Worm (Caenorhabditis elegans) whole organism, mixed stage, embryonic: ENCODE measurements around the gene T22B2.1.

Experiments used
- M03D4.4 ChIP-seq: sonication (generic microtip); optimal IDR thresholded peaks from 2 replicates; lab custom pipeline; 2017; ENCODE audit warnings: mild to moderate bottlenecking, missing genetic modification characterization, missing compliant biosample characterization
- bed-3 ChIP-seq: fragments of 200-800 bp; sonication (Bioruptor generic); optimal IDR thresholded peaks from 3 replicates; lab custom pipeline; 2018; ENCODE audit warnings: mild to moderate bottlenecking, missing genetic modification characterization, moderate library complexity, missing compliant biosample characterization
- blmp-1 ChIP-seq: fragments of 150-350 bp; optimal IDR thresholded peaks from 2 replicates; lab custom pipeline; 2014; ENCODE audit warnings: missing biosample characterization, missing genetic modification characterization
- ceh-39 ChIP-seq: fragments of 150-350 bp; optimal IDR thresholded peaks from 2 replicates; lab custom pipeline; 2014; ENCODE audit warnings: missing biosample characterization, missing genetic modification characterization
- ceh-43 ChIP-seq: fragments of 200-800 bp; sonication (Bioruptor generic); optimal IDR thresholded peaks from 2 replicates; lab custom pipeline; 2018; ENCODE audit warnings: mild to moderate bottlenecking, missing genetic modification characterization, moderate library complexity, missing compliant biosample characterization
- ceh-83 ChIP-seq: fragments of 200-800 bp; sonication (Bioruptor generic); optimal IDR thresholded peaks from 2 replicates; lab custom pipeline; 2018; ENCODE audit warnings: mild to moderate bottlenecking, missing genetic modification characterization, missing compliant biosample characterization
- ces-1 ChIP-seq: fragments of 150-350 bp; optimal IDR thresholded peaks from 2 replicates; lab custom pipeline; 2014; ENCODE audit warnings: missing biosample characterization, missing genetic modification reagents, missing genetic modification characterization
- cnd-1 ChIP-seq: fragments of 200-800 bp; sonication (Bioruptor generic); optimal IDR thresholded peaks from 2 replicates; lab custom pipeline; 2018; ENCODE audit warnings: mild to moderate bottlenecking, missing genetic modification characterization, missing compliant biosample characterization
- drap-1 ChIP-seq: fragments of 200-800 bp; sonication (Bioruptor generic); optimal IDR thresholded peaks from 3 replicates; lab custom pipeline; 2018; ENCODE audit warnings: mild to moderate bottlenecking, missing genetic modification characterization, missing compliant biosample characterization
- elt-1 ChIP-seq: sonication (generic microtip); optimal IDR thresholded peaks from 2 replicates; lab custom pipeline; 2017; ENCODE audit warnings: missing genetic modification characterization, mild to moderate bottlenecking, missing compliant biosample characterization, antibody characterized with exemption, moderate library complexity, borderline replicate concordance; ENCODE audit not compliant: insufficient read depth
- elt-3 ChIP-seq: fragments of 150-350 bp; optimal IDR thresholded peaks from 2 replicates; lab custom pipeline; 2014; ENCODE audit warnings: missing biosample characterization, missing genetic modification characterization
- flh-1 ChIP-seq: fragments of 200-800 bp; sonication (Bioruptor generic); optimal IDR thresholded peaks from 2 replicates; lab custom pipeline; 2018; ENCODE audit warnings: mild to moderate bottlenecking, missing genetic modification characterization, moderate library complexity, missing compliant biosample characterization
- ham-2 ChIP-seq: fragments of 200-800 bp; sonication (Bioruptor generic); optimal IDR thresholded peaks from 2 replicates; lab custom pipeline; 2018; ENCODE audit warnings: mild to moderate bottlenecking, missing genetic modification characterization, missing compliant biosample characterization
- hlh-1 ChIP-seq: fragments of 150-350 bp; optimal IDR thresholded peaks from 2 replicates; lab custom pipeline; 2014; ENCODE audit warnings: missing biosample characterization, missing genetic modification reagents, missing genetic modification characterization
- lin-13 ChIP-seq: fragments of 150-350 bp; optimal IDR thresholded peaks from 2 replicates; lab custom pipeline; 2014; ENCODE audit warnings: missing biosample characterization, missing genetic modification characterization
- lin-32 ChIP-seq: fragments of 200-800 bp; sonication (Bioruptor generic); optimal IDR thresholded peaks from 2 replicates; lab custom pipeline; 2018; ENCODE audit warnings: mild to moderate bottlenecking, missing genetic modification characterization, missing compliant biosample characterization
- lsy-2 ChIP-seq: fragments of 150-350 bp; optimal IDR thresholded peaks from 2 replicates; lab custom pipeline; 2014; ENCODE audit warnings: missing biosample characterization, missing genetic modification characterization
- mab-5 ChIP-seq: fragments of 150-350 bp; optimal IDR thresholded peaks from 2 replicates; lab custom pipeline; 2014; ENCODE audit warnings: missing biosample characterization, missing genetic modification characterization
- mep-1 ChIP-seq: fragments of 150-350 bp; optimal IDR thresholded peaks from 2 replicates; lab custom pipeline; 2017; ENCODE audit warnings: missing biosample characterization, missing genetic modification reagents, missing genetic modification characterization, inconsistent platforms
- mls-2 ChIP-seq: sonication (generic microtip); optimal IDR thresholded peaks from 2 replicates; lab custom pipeline; 2016; ENCODE audit warnings: mild to moderate bottlenecking, missing genetic modification characterization, moderate library complexity, missing compliant biosample characterization
- nhr-12 ChIP-seq: fragments of 150-350 bp; optimal IDR thresholded peaks from 2 replicates; lab custom pipeline; 2014; ENCODE audit warnings: missing biosample characterization, missing genetic modification characterization
- nhr-2 ChIP-seq: fragments of 150-350 bp; optimal IDR thresholded peaks from 2 replicates; lab custom pipeline; 2014; ENCODE audit warnings: missing biosample characterization, missing genetic modification characterization
- nhr-237 ChIP-seq: fragments of 150-350 bp; optimal IDR thresholded peaks from 2 replicates; lab custom pipeline; 2014; ENCODE audit warnings: missing biosample characterization, missing genetic modification characterization
- nhr-28 ChIP-seq: fragments of 150-350 bp; optimal IDR thresholded peaks from 2 replicates; lab custom pipeline; 2014; ENCODE audit warnings: missing biosample characterization, missing genetic modification characterization
- nhr-76 ChIP-seq: sonication (generic microtip); optimal IDR thresholded peaks from 2 replicates; lab custom pipeline; 2017; ENCODE audit warnings: missing biosample characterization, missing genetic modification characterization
- pha-4 ChIP-seq: fragments of 150-350 bp; optimal IDR thresholded peaks from 2 replicates; lab custom pipeline; 2018; ENCODE audit warnings: missing biosample characterization, missing genetic modification reagents, missing genetic modification characterization
- sem-2 ChIP-seq: fragments of 200-800 bp; sonication (Bioruptor generic); optimal IDR thresholded peaks from 2 replicates; lab custom pipeline; 2018; ENCODE audit warnings: mild to moderate bottlenecking, missing genetic modification characterization, missing compliant biosample characterization
- snpc-4 ChIP-seq: fragments of 150-350 bp; optimal IDR thresholded peaks from 2 replicates; lab custom pipeline; 2014; ENCODE audit warnings: missing biosample characterization, missing genetic modification characterization
- sptf-1 ChIP-seq: sonication (generic microtip); optimal IDR thresholded peaks from 2 replicates; lab custom pipeline; 2017; ENCODE audit warnings: mild to moderate bottlenecking, missing genetic modification characterization, moderate library complexity, missing compliant biosample characterization
- tbx-8 ChIP-seq: fragments of 200-800 bp; sonication (Bioruptor generic); optimal IDR thresholded peaks from 2 replicates; lab custom pipeline; 2018; ENCODE audit warnings: mild to moderate bottlenecking, missing genetic modification characterization, moderate library complexity, missing compliant biosample characterization
- unc-120 ChIP-seq: sonication (generic microtip); optimal IDR thresholded peaks from 2 replicates; lab custom pipeline; 2017; ENCODE audit warnings: missing genetic modification characterization, missing compliant biosample characterization; ENCODE audit not compliant: poor library complexity, severe bottlenecking
- unc-39 ChIP-seq: fragments of 150-350 bp; optimal IDR thresholded peaks from 2 replicates; lab custom pipeline; 2014; ENCODE audit warnings: missing biosample characterization, missing genetic modification characterization
- unc-62 ChIP-seq: fragments of 150-350 bp; optimal IDR thresholded peaks from 2 replicates; lab custom pipeline; 2014; ENCODE audit warnings: missing biosample characterization, missing genetic modification reagents, missing genetic modification characterization
- zip-8 ChIP-seq: fragments of 150-350 bp; optimal IDR thresholded peaks from 2 replicates; lab custom pipeline; 2014; ENCODE audit warnings: missing biosample characterization, missing genetic modification characterization
- ztf-11 ChIP-seq: fragments of 150-350 bp; optimal IDR thresholded peaks from 2 replicates; lab custom pipeline; 2014; ENCODE audit warnings: missing biosample characterization, missing genetic modification characterization

T22B2.1 gene

DNA sequence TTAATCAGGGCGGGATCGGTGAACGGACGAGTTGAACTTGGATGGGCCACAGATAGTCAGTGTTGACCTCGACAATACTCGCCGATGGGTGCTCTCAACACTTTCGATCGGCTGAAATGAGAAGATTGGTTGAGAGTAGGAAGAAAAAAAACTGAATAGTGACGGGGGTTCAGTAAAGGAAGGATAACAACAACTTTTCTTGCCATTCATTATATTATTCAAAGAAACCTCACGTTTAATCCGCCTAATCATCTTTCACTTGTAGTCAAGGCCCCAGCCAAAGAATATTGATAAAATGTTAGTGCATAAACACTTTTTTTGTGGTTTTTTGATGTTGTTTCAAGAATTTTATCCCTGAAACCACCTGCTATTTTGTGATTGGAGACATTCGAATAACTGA, 16.4 kb downstream of the T22B2.1 start, which contains the start of gene T19D2.13:
T19D2.13 (minus strand) TSS at position 101 of the 400 bp plus-strand sequence.
- TF ChIP-seq lin-32 (GFP tag; lab: Kevin White, UChicago) (no peak), cnd-1 (tag; lab: Kevin White, UChicago) (no peak), ceh-43 (GFP tag; lab: Kevin White, UChicago) (no peak), pha-4 (tag; lab: Kevin White, UChicago) (no peak), flh-1 (GFP tag; lab: Kevin White, UChicago) (no peak)
- TF ChIP-seq, all 35 proteins: peak for 0

DNA sequence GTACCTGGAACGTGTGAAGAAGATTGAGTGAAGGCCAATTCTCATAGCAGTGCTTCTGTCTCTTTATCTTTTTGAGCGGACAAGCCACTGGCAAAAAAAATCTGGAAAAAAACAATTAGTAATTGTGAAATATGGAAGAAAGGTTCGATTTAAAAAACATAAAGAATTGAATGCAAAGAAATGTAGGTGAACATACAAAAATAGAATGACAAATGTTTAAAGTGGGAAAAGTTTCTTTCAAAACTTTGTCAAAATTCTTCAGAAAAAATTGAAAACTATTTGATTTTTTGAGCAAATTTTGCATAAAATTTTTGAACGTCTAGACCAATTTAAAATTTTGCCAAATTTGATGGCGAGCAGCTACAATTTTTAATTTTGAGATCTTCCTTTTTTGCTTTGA, 17.3 kb downstream of the T22B2.1 start, which contains the start of gene ptp-4A2:
ptp-4A2 (minus strand) TSS at position 101 of the 400 bp plus-strand sequence.
- TF ChIP-seq tbx-8 (GFP tag; lab: Kevin White, UChicago) (no peak), pha-4 (tag; lab: Kevin White, UChicago) (no peak), flh-1 (GFP tag; lab: Kevin White, UChicago) (no peak), sem-2 (GFP tag; lab: Kevin White, UChicago) (no peak), ceh-39 (tag; lab: Kevin White, UChicago) (no peak), ces-1 (GFP tag; lab: Kevin White, UChicago) (no peak), lin-13 (tag; lab: Kevin White, UChicago) (no peak), elt-1 (tag; lab: Kevin White, UChicago) (no peak), zip-8 (tag; lab: Kevin White, UChicago) (no peak), hlh-1 (no peak), mls-2 (tag; lab: Kevin White, UChicago) (no peak), unc-39 (tag; lab: Kevin White, UChicago) (no peak), mab-5 (tag; lab: Kevin White, UChicago) (no peak), mep-1 (tag; lab: Kevin White, UChicago) (no peak), bed-3 (no peak), ztf-11 (tag; lab: Kevin White, UChicago) (no peak), M03D4.4 (no peak), elt-3 (no peak)
- TF ChIP-seq, all 35 proteins: peak for 0

DNA sequence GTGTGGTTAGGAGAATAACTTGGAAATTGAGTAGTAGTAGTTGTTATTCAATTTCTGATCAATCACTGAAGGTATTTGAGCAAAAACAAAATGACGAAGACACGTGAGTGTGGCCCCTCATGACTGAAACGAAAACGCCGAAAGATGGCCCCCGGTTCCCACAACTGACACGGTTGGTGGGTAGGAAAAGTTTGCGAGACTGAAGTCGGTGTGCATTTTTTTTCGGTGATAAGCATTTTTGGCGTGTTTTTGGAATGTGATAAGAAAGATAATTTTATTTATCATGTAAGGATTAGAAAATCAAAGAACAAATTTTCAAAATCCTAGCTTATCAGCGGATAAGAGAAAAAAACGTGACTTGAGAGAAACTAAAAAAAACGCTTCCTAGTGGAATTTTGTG, 18.2 kb downstream of the T22B2.1 start:
- TF ChIP-seq tbx-8 (GFP tag; lab: Kevin White, UChicago) (no peak), ztf-11 (tag; lab: Kevin White, UChicago) (no peak), elt-1 (tag; lab: Kevin White, UChicago) (no peak), unc-39 (tag; lab: Kevin White, UChicago) (no peak), flh-1 (GFP tag; lab: Kevin White, UChicago) (no peak), blmp-1 (tag; lab: Kevin White, UChicago) (no peak), snpc-4 (no peak), pha-4 (tag; lab: Kevin White, UChicago) (no peak), zip-8 (tag; lab: Kevin White, UChicago) (no peak), M03D4.4 (no peak), nhr-76 (tag; lab: Kevin White, UChicago) (no peak), sem-2 (GFP tag; lab: Kevin White, UChicago) (no peak), unc-62 (GFP tag; lab: Kevin White, UChicago) (no peak), hlh-1 (no peak), nhr-28 (tag; lab: Kevin White, UChicago) (no peak), nhr-2 (tag; lab: Kevin White, UChicago) (no peak)

DNA sequence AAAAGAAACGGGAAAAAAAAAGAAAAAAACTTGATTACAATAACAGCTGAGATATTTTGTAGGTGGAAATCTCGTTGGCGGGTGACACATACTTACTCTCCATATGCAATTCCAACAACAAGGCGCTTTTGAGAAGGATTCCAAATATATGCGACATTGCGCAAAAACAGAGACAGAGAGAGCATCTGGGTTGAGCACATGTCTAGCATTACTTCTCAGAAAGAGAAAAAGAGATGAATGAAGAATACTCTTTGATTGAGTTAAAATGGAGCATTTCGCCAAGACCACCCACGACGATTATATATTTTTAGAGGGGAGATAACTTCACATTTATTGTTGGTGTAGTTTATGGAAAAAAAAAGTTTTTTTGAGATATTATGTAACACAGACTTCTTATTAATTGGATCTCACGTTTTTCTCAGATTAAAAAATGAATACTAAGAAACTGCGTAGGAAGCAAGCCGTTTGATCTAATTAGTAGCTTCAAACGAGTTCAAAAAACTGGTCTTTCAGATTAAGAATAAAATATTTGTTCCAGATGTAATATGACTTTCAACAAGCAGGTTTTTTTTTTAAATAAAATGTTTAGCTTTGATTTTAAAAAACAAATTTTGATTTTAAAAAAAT, 19.2 kb downstream of the T22B2.1 start:
- TF ChIP-seq ces-1 (GFP tag; lab: Kevin White, UChicago) (peak; percentile 77), zip-8 (tag; lab: Kevin White, UChicago) (no peak)

DNA sequence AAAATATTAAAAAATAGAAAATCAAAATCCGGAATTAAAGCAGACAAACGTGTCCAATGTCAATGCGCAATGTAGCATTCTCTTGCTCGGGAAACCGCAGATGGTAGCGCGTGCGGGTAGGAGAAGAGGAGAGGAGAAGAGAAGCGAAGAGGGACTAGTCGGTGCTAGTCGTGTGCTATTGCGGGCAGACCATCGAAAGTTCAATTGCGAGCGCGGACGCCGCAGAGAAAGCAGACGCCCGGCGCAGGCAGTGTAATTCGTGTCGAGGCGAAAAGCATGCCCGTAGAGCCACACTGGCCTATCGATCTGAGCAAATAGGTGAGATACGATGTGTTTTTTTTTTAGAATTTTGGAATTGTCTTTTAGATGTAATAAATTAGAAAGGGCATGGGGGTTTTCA, 19.8 kb downstream of the T22B2.1 start:
- TF ChIP-seq nhr-237 (tag; lab: Kevin White, UChicago) (no peak), hlh-1 (no peak), ceh-43 (GFP tag; lab: Kevin White, UChicago) (no peak), unc-62 (GFP tag; lab: Kevin White, UChicago) (no peak), nhr-2 (tag; lab: Kevin White, UChicago) (no peak), ztf-11 (tag; lab: Kevin White, UChicago) (no peak), ceh-83 (no peak), elt-1 (tag; lab: Kevin White, UChicago) (no peak), zip-8 (tag; lab: Kevin White, UChicago) (no peak), ham-2 (no peak), unc-39 (tag; lab: Kevin White, UChicago) (no peak), nhr-76 (tag; lab: Kevin White, UChicago) (no peak), ces-1 (GFP tag; lab: Kevin White, UChicago) (peak; percentile 34), mab-5 (tag; lab: Kevin White, UChicago) (no peak), nhr-12 (no peak), lsy-2 (tag; lab: Kevin White, UChicago) (no peak), blmp-1 (tag; lab: Kevin White, UChicago) (no peak), lin-32 (GFP tag; lab: Kevin White, UChicago) (no peak), pha-4 (tag; lab: Kevin White, UChicago) (peak; percentile 39), unc-120 (peak; percentile 88), nhr-28 (tag; lab: Kevin White, UChicago) (no peak), sptf-1 (tag; lab: Kevin White, UChicago) (no peak), snpc-4 (no peak), drap-1 (GFP tag; lab: Kevin White, UChicago) (no peak)
